Worm (Caenorhabditis elegans): ENCODE measurements around the gene nova-1.

DNA sequence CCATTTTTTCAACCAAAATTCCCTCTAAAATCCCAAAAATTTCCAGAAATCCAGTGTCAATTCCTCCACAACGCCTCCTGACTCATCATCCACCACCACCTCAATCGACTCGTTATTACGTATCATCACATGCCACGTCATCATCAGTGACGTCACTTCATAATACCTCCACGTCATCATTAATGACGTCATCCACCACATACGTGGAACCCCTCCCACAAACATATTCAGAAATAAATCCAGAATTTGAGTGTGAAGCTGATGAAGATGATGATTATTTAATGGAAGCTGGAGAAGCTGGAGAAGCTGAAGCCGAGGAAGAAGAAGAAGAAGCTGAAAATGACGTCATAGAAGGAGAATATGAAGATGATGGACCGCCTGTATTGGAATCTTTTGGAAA, 12.2 kb upstream of the nova-1 start:
- TF ChIP-seq him-1 (tag; optimal IDR thresholded peaks at IDR 0.05): no peak
- TF ChIP-seq W03F9.2 (tag; optimal IDR thresholded peaks at IDR 0.05): no peak

Measured in whole organism, L4/young adult.